Worm (Caenorhabditis elegans): ENCODE data around the gene Y38H6C.21.

The Y38H6C.21 gene

ce11 chrV:20504997-20505396 lies 50.1 kb downstream of the Y38H6C.21 start, which contains the start of gene Y38H6C.4 (continued):
- TF ChIP-seq Y48G9A.11 (GFP tag; IDR thresholded peaks at IDR 0.05) = no peak
- TF ChIP-seq F26F4.8 (GFP tag; conservative IDR thresholded peaks at IDR 0.05) = no peak
- TF ChIP-seq daf-8 (GFP tag; IDR thresholded peaks at IDR 0.05) = no peak
- no peak for TF ChIP-seq fos-1 (tag; optimal IDR thresholded peaks at IDR 0.05)
- no peak for TF ChIP-seq dve-1 (tag; optimal IDR thresholded peaks at IDR 0.05; ENCODE audit: insufficient read depth)
